Fruit fly (Drosophila melanogaster) whole organism, adult: ENCODE results near the gene Gs1.

ENCODE experiments used
- CG14711 ChIP-seq: fragments of 200-800 bp; sonication (Bioruptor generic); optimal IDR thresholded peaks from 2 replicates; lab custom pipeline; 2018; ENCODE audit warnings: missing biosample characterization, mild to moderate bottlenecking, missing genetic modification characterization, moderate library complexity
- Crg-1 ChIP-seq: fragments of 200-800 bp; sonication (Bioruptor generic); optimal IDR thresholded peaks from 2 replicates; lab custom pipeline; 2016; ENCODE audit warnings: missing biosample characterization, missing genetic modification characterization
- Mnt ChIP-seq: fragments of 200-800 bp; sonication (Bioruptor generic); optimal IDR thresholded peaks from 2 replicates; lab custom pipeline; 2016; ENCODE audit warnings: missing biosample characterization, mild to moderate bottlenecking, missing genetic modification characterization
- cnc ChIP-seq, 2 experiments: fragments of >200 bp; optimal IDR thresholded peaks; 2 replicates each; lab custom pipeline; 2017

- no peak for TF ChIP-seq Mnt
- TF ChIP-seq CG14711 (tag; lab: Kevin White, UChicago), result no peak
- no peak for TF ChIP-seq cnc (optimal IDR thresholded peaks at IDR 0.05; lab: Kevin White, UChicago)
- no peak for TF ChIP-seq Crg-1 (GFP tag; lab: Kevin White, UChicago)
Observed at dm6 chr2L:114429-114828, 17.4 kb upstream of the Gs1 start, which contains the start of gene ND-15.
